Worm (Caenorhabditis elegans): ENCODE measurements around the gene R53.4.

DNA sequence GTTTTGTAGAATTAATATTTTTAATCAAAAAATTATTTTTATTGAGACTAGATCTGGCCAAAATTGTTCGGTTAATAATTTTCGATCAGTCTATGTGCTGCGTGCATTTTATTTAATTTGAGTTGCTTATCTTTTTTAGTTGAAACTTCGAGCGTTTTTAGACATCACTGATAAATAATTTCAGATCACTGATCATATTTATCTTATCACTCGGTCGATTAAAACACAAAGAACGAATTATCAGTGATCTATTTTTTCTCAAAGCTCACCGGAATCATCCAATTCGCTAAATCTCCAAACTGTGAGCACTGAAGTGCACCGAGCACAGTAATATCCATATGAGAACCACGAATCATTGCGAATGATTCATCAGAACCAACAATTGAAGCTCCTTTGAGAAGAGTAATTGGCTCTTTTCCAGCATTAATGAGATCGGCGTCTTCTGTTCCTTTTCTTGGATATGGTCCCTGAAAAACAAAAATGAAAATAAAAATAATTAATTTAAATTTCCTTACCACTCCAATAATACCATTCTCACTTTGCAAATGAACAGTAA lies 32.7 kb downstream of the R53.4 start:
- TF ChIP-seq unc-39 (tag; optimal IDR thresholded peaks at IDR 0.05) (no peak), bed-3 (GFP tag; optimal IDR thresholded peaks at IDR 0.05) (no peak), pha-4 (tag; optimal IDR thresholded peaks at IDR 0.05) (no peak), nhr-76 (tag; optimal IDR thresholded peaks at IDR 0.05) (no peak), unc-62 (GFP tag; optimal IDR thresholded peaks at IDR 0.05) (no peak), elt-3 (tag; optimal IDR thresholded peaks at IDR 0.05) (no peak), drap-1 (GFP tag; optimal IDR thresholded peaks at IDR 0.05) (no peak), ztf-11 (tag; optimal IDR thresholded peaks at IDR 0.05) (no peak), elt-1 (tag; optimal IDR thresholded peaks at IDR 0.05; ENCODE audit: borderline replicate concordance, insufficient read depth) (no peak), nhr-28 (tag; optimal IDR thresholded peaks at IDR 0.05) (no peak), mep-1 (tag; optimal IDR thresholded peaks at IDR 0.05) (no peak), nhr-237 (tag; optimal IDR thresholded peaks at IDR 0.05) (no peak), blmp-1 (tag; optimal IDR thresholded peaks at IDR 0.05) (no peak)

Measured in whole organism, mixed stage, embryonic.